Fruit fly (Drosophila melanogaster): ENCODE results near the gene MICU3.
A peak's percentile ranks its signal among the peaks of the same experiment; 100 is the strongest.

The MICU3 gene

DNA sequence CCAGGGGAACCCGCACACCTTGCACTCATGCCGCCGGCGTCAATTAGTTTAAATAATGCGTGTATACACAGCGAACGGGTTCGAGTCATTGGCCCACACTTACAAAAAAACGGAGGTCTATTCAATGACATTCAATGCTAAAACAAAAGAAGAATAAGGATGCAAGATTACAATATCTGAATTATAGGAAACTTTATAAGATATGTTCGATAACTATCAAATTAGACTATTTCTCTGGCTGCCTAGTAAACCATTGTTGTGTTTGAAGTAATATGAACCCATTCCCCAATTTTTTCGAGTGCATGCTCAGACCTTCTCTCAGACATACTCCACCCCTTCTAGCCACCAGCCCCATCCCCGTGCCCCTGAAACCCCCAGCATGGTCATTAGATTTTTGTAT, 26.1 kb upstream of the MICU3 start:
- TF ChIP-seq CG13204 (GFP tag; optimal IDR thresholded peaks at IDR 0.05) = no peak
- TF ChIP-seq Ets98B (GFP tag; IDR thresholded peaks at IDR 0.05) = peak; percentile 8; the same call in 1 of the 2 replicates
- no peak for TF ChIP-seq CG9948 (tag; optimal IDR thresholded peaks at IDR 0.05)
- TF ChIP-seq Snoo (tag; optimal IDR thresholded peaks at IDR 0.05) = no peak
- TF ChIP-seq fd96Ca (GFP tag; IDR thresholded peaks at IDR 0.05) = peak; percentile 39; the same call in 1 of the 3 replicates
- TF ChIP-seq CG14655 (GFP tag; optimal IDR thresholded peaks at IDR 0.05) = peak; percentile 57
- TF ChIP-seq CG8301 (tag; optimal IDR thresholded peaks at IDR 0.05) = peak; percentile 42
- 0 out of 3 replicates have a peak, but pooled peaks have one; percentile 16 for TF ChIP-seq CG4496 (GFP tag; IDR thresholded peaks at IDR 0.05)

DNA sequence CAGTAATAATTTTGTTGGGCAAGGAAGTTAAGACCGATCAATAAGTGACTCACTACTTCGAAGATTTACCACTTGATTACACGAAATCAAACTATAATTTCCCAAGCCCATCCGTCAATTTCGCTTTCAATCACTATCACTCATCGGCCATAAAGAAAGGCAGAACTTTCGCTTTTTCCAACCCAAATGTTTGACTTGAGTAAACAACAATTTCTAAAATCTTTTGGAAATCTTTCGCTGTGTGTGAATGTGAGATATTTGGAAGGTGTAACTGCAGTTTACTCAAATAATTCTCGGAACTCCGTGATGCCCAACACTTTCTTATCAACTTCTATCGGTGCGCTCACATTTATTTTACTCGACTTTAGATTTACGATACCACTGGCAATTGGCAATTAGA, 25.0 kb upstream of the MICU3 start:
- TF ChIP-seq CG34367 (tag; optimal IDR thresholded peaks at IDR 0.05) = no peak
- TF ChIP-seq CG10348 (GFP tag; IDR thresholded peaks at IDR 0.05) = no peak
- no peak for TF ChIP-seq CG9948 (tag; optimal IDR thresholded peaks at IDR 0.05)
- no peak for TF ChIP-seq CG14655 (GFP tag; optimal IDR thresholded peaks at IDR 0.05)
- no peak for TF ChIP-seq CG17806 (tag; optimal IDR thresholded peaks at IDR 0.05)
- TF ChIP-seq gl (tag; optimal IDR thresholded peaks at IDR 0.05) = no peak

dm6 chr3R:19824480-19824879, 22.6 kb upstream of the MICU3 start:
- TF ChIP-seq CG10348 (GFP tag; IDR thresholded peaks at IDR 0.05) = no peak
- no peak for TF ChIP-seq CG12605 (GFP tag; IDR thresholded peaks at IDR 0.05)
- no peak for TF ChIP-seq CG8301 (tag; optimal IDR thresholded peaks at IDR 0.05)
- no peak for TF ChIP-seq CG14655 (GFP tag; optimal IDR thresholded peaks at IDR 0.05)
- no peak for TF ChIP-seq CG34367 (tag; optimal IDR thresholded peaks at IDR 0.05)
- TF ChIP-seq Pif1B (GFP tag; optimal IDR thresholded peaks at IDR 0.05) = no peak
- TF ChIP-seq CG15710 (tag; optimal IDR thresholded peaks at IDR 0.05) = no peak
- TF ChIP-seq CG17806 (tag; optimal IDR thresholded peaks at IDR 0.05) = no peak
- no peak for TF ChIP-seq D1 (tag; optimal IDR thresholded peaks at IDR 0.05)

- TF ChIP-seq EcR (GFP tag; optimal IDR thresholded peaks at IDR 0.05) (no peak), CG12605 (GFP tag; IDR thresholded peaks at IDR 0.05) (no peak)
Observed at dm6 chr3R:19826355-19826754, 20.8 kb upstream of the MICU3 start.

- TF ChIP-seq CG4496 (GFP tag; IDR thresholded peaks at IDR 0.05) = no peak
- no peak for TF ChIP-seq CG14655 (GFP tag; optimal IDR thresholded peaks at IDR 0.05)
- TF ChIP-seq CG32121 (GFP tag; IDR thresholded peaks at IDR 0.05) = no peak
- no peak for TF ChIP-seq Ets98B (GFP tag; IDR thresholded peaks at IDR 0.05)
- TF ChIP-seq Pif1A (GFP tag; optimal IDR thresholded peaks at IDR 0.05) = no peak
- no peak for TF ChIP-seq CG34367 (tag; optimal IDR thresholded peaks at IDR 0.05)
- no peak for TF ChIP-seq CG12605 (GFP tag; IDR thresholded peaks at IDR 0.05)
- TF ChIP-seq CG8301 (tag; optimal IDR thresholded peaks at IDR 0.05) = no peak
- TF ChIP-seq Pif1B (GFP tag; optimal IDR thresholded peaks at IDR 0.05) = no peak
- TF ChIP-seq fd96Ca (GFP tag; IDR thresholded peaks at IDR 0.05) = no peak
- no peak for TF ChIP-seq EcR (GFP tag; optimal IDR thresholded peaks at IDR 0.05)
Observed at dm6 chr3R:19826806-19827328, 20.2 kb upstream of the MICU3 start.

DNA sequence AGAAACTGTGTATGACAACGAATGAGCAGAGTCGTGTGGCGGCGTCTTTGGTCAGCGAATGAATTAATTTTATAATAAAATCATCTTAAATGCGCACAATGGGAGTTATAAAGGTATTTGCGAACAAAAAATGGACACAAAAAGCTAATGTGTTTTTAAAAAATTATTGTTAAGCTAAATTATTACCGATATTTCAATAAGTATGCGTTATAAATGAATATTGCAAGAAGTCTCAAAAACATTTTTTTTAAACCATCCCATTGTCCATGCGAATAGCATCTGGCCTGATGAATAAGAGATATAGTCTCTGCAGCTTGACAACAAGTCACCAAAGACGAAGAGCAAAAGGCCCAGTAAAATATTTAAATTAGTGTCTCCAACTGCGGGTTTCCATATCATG, 16.1 kb upstream of the MICU3 start:
- TF ChIP-seq Pif1B (GFP tag; optimal IDR thresholded peaks at IDR 0.05) = no peak

- TF ChIP-seq CG32121 (GFP tag; IDR thresholded peaks at IDR 0.05) (peak; percentile 85), Pif1B (GFP tag; optimal IDR thresholded peaks at IDR 0.05) (no peak), Ets98B (GFP tag; IDR thresholded peaks at IDR 0.05) (peak; percentile 65; the same call in 1 of the 2 replicates), gl (tag; optimal IDR thresholded peaks at IDR 0.05) (no peak), CG14655 (GFP tag; optimal IDR thresholded peaks at IDR 0.05) (peak; percentile 34), CG12605 (GFP tag; IDR thresholded peaks at IDR 0.05) (peak; percentile 42; the same call in 1 of the 2 replicates), fd96Ca (GFP tag; IDR thresholded peaks at IDR 0.05) (peak; percentile 45; the same call in 1 of the 3 replicates), CG9948 (tag; optimal IDR thresholded peaks at IDR 0.05) (no peak), EcR (GFP tag; optimal IDR thresholded peaks at IDR 0.05) (no peak), CG10348 (GFP tag; IDR thresholded peaks at IDR 0.05) (no peak), CG4496 (GFP tag; IDR thresholded peaks at IDR 0.05) (peak; percentile 79)
Observed at dm6 chr3R:19833546-19833945, 13.6 kb upstream of the MICU3 start.

DNA sequence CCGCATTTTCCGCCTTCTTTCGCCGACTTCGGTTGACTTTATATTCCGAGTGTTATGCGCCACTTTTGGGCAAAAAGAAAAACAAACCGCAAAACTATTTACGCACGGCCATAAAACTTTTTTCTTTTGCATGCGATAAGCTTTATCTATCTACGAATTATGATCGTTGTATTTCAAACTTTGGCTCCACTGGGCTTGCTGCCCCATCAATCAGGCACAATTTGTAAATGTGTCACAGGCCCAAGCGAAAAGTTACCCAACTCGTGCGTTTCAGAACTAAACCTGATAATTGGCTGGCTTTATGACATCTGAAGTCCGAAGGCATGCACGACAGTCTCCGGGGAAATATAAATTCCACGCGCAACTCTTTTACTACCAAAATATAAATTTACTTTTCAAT, 13.1 kb upstream of the MICU3 start:
- TF ChIP-seq rn (GFP tag; IDR thresholded peaks at IDR 0.05) (no peak), Ets98B (GFP tag; IDR thresholded peaks at IDR 0.05) (no peak), fd96Ca (GFP tag; IDR thresholded peaks at IDR 0.05) (no peak), CG14655 (GFP tag; optimal IDR thresholded peaks at IDR 0.05) (no peak), CG8159 (tag; optimal IDR thresholded peaks at IDR 0.05) (no peak), CG12605 (GFP tag; IDR thresholded peaks at IDR 0.05) (no peak), Snoo (tag; optimal IDR thresholded peaks at IDR 0.05) (no peak), gl (tag; optimal IDR thresholded peaks at IDR 0.05) (no peak), CG34367 (tag; optimal IDR thresholded peaks at IDR 0.05) (no peak), CG9948 (tag; optimal IDR thresholded peaks at IDR 0.05) (no peak), Pif1B (GFP tag; optimal IDR thresholded peaks at IDR 0.05) (no peak), Pif1A (GFP tag; optimal IDR thresholded peaks at IDR 0.05) (no peak), CG4496 (GFP tag; IDR thresholded peaks at IDR 0.05) (no peak), CG8301 (tag; optimal IDR thresholded peaks at IDR 0.05) (no peak), D1 (tag; optimal IDR thresholded peaks at IDR 0.05) (no peak), CG13204 (GFP tag; optimal IDR thresholded peaks at IDR 0.05) (no peak), CG17806 (tag; optimal IDR thresholded peaks at IDR 0.05) (no peak)

All from whole organism, pupa.